Fruit fly (Drosophila melanogaster): ENCODE data around the gene CG16721.

The CG16721 gene

DNA sequence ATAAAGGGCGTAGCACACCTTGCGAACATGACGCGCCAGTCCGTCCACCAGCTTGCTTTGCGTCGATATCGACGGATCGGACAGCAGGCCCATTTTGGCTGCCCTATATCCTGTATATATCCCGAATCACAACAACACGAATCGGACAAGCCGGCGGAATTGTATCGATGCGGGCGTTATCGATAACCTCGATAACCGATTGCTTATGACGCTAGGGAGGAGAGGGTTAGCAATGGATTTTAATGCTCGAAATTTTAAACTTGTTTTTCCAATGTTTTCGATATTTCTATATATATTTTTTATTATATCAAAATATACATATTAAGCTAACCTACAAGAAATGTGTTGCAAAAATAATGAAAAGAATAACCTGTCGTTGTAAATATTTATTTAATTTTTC, 6.5 kb upstream of the CG16721 start, which contains the start of gene GAA1 (continued):
- no peak for TF ChIP-seq CG1602 (GFP tag; optimal IDR thresholded peaks at IDR 0.05)
- TF ChIP-seq knrl (GFP tag; IDR thresholded peaks at IDR 0.05; ENCODE audit: partially characterized antibody), result peak; percentile 56; the same call in 2 of the 3 replicates
- TF ChIP-seq CG11695 (GFP tag; IDR thresholded peaks at IDR 0.05), result no peak
- TF ChIP-seq nerfin-2 (GFP tag; IDR thresholded peaks at IDR 0.05; ENCODE audit: partially characterized antibody), result peak; percentile 94
- TF ChIP-seq NC2β (GFP tag; optimal IDR thresholded peaks at IDR 0.05), result no peak
- no peak for TF ChIP-seq pros (GFP tag; optimal IDR thresholded peaks at IDR 0.05)
- no peak for TF ChIP-seq CG7271 (tag; optimal IDR thresholded peaks at IDR 0.05)
- TF ChIP-seq wek (GFP tag; optimal IDR thresholded peaks at IDR 0.05), result no peak
- TF ChIP-seq Stat92E (GFP tag; optimal IDR thresholded peaks at IDR 0.05), result no peak
- no peak for TF ChIP-seq gt (GFP tag; IDR thresholded peaks at IDR 0.05)
- peak; percentile 31; the same call in 1 of the 2 replicates for TF ChIP-seq CG2129 (GFP tag; IDR thresholded peaks at IDR 0.05; ENCODE audit: partially characterized antibody)
- TF ChIP-seq unpg (GFP tag; optimal IDR thresholded peaks at IDR 0.05), result no peak
- no peak for TF ChIP-seq CrebB (tag; optimal IDR thresholded peaks at IDR 0.05)
- TF ChIP-seq CG5953 (GFP tag; IDR thresholded peaks at IDR 0.05), result no peak
- peak; percentile 25 for TF ChIP-seq phol (tag; optimal IDR thresholded peaks at IDR 0.05)
- no peak for TF ChIP-seq slou (GFP tag; optimal IDR thresholded peaks at IDR 0.05)
- no peak for TF ChIP-seq Atf3 (GFP tag; optimal IDR thresholded peaks at IDR 0.05)
- no peak for TF ChIP-seq CG4404 (GFP tag; IDR thresholded peaks at IDR 0.05)
- TF ChIP-seq sim (GFP tag; IDR thresholded peaks at IDR 0.05), result no peak
- TF ChIP-seq yki (optimal IDR thresholded peaks at IDR 0.05), result no peak

DNA sequence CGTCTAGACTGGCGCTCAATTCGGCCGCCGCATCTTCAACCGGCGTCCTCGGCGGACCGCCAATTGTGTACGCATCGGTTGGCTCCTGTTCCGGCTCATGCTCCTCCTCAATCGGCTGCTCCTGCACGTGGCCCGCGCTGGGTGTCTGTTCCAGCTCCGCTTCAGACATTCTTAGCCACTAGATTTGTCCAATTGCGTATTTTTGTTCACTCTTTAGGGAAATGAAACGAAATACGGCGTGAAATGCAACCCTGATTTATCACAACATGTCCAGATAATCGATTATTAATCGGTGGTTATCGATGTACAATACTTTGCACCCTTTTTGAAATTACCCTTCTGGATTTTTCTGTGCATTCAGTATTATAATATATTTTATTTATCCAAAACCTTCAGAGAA, 3.1 kb upstream of the CG16721 start, which contains the start of gene mof:
Gene mof, minus strand, starts transcription at position 270 of the 400 bp plus-strand sequence.
- peak; percentile 38 for TF ChIP-seq phol (tag; optimal IDR thresholded peaks at IDR 0.05)
- no peak for TF ChIP-seq E2f1 (GFP tag; IDR thresholded peaks at IDR 0.05)
- TF ChIP-seq CG16813 (GFP tag; IDR thresholded peaks at IDR 0.05; ENCODE audit: partially characterized antibody), result peak; percentile 69
- TF ChIP-seq stwl (tag; optimal IDR thresholded peaks at IDR 0.05), result peak; percentile 61
- no peak for TF ChIP-seq CG17361 (GFP tag; IDR thresholded peaks at IDR 0.05)
- TF ChIP-seq Ets97D (GFP tag; optimal IDR thresholded peaks at IDR 0.05), result peak; percentile 25
- no peak for TF ChIP-seq esg (GFP tag; conservative IDR thresholded peaks at IDR 0.05)
- TF ChIP-seq knrl (GFP tag; IDR thresholded peaks at IDR 0.05; ENCODE audit: partially characterized antibody), result peak; percentile 57; the same call in 2 of the 3 replicates
- no peak for TF ChIP-seq dmrt11E (tag; optimal IDR thresholded peaks at IDR 0.05)
- TF ChIP-seq lov (optimal IDR thresholded peaks at IDR 0.05), result no peak
- no peak for TF ChIP-seq lov (GFP tag; IDR thresholded peaks at IDR 0.05)
- no peak for TF ChIP-seq CG31365 (tag; optimal IDR thresholded peaks at IDR 0.05)
- no peak for TF ChIP-seq Eip74EF (GFP tag; optimal IDR thresholded peaks at IDR 0.05)
- TF ChIP-seq HLH4C (GFP tag; IDR thresholded peaks at IDR 0.05; ENCODE audit: partially characterized antibody), result peak; percentile 87
- 0 out of 2 replicates have a peak, but pooled peaks have one; percentile 9 for TF ChIP-seq ranshi (GFP tag; IDR thresholded peaks at IDR 0.05)
- TF ChIP-seq CG4854 (GFP tag; optimal IDR thresholded peaks at IDR 0.05), result no peak
- TF ChIP-seq ato (GFP tag; IDR thresholded peaks at IDR 0.05; ENCODE audit: partially characterized antibody), result peak; percentile 71
- no peak for TF ChIP-seq Ptx1 (GFP tag; IDR thresholded peaks at IDR 0.05)
- peak; percentile 18 for TF ChIP-seq nom (GFP tag; optimal IDR thresholded peaks at IDR 0.05)
- TF ChIP-seq CG14860 (GFP tag; IDR thresholded peaks at IDR 0.05; ENCODE audit: partially characterized antibody), result peak; percentile 80
- no peak for TF ChIP-seq dimm (GFP tag; IDR thresholded peaks at IDR 0.05)
- peak; percentile 59 for TF ChIP-seq MESR4 (GFP tag; optimal IDR thresholded peaks at IDR 0.05)
- peak; percentile 84 for TF ChIP-seq CG13287 (GFP tag; IDR thresholded peaks at IDR 0.05; ENCODE audit: partially characterized antibody)
- TF ChIP-seq CG17385 (GFP tag; optimal IDR thresholded peaks at IDR 0.05), result no peak
- no peak for TF ChIP-seq CG12744 (GFP tag; optimal IDR thresholded peaks at IDR 0.05)
- peak; percentile 57; the same call in 1 of the 2 replicates for TF ChIP-seq amos (GFP tag; IDR thresholded peaks at IDR 0.05; ENCODE audit: partially characterized antibody)
- TF ChIP-seq sd (tag; optimal IDR thresholded peaks at IDR 0.05), result no peak
- peak; percentile 5 for TF ChIP-seq Fer1 (GFP tag; optimal IDR thresholded peaks at IDR 0.05)
- TF ChIP-seq vnd (GFP tag; IDR thresholded peaks at IDR 0.05; ENCODE audit: partially characterized antibody), result peak; percentile 76
- no peak for TF ChIP-seq ab (GFP tag; optimal IDR thresholded peaks at IDR 0.05)
- peak; percentile 27 for TF ChIP-seq CG2712 (tag; optimal IDR thresholded peaks at IDR 0.05)
